Fruit fly (Drosophila melanogaster) whole organism, embryonic: ENCODE data around the gene CG5262.

ENCODE experiments used
- Blimp-1 ChIP-seq: fragments of 200-800 bp; sonication (Bioruptor generic); optimal IDR thresholded peaks from 3 replicates; lab custom pipeline; 2018; ENCODE audit warnings: missing biosample characterization, missing genetic modification characterization, mild to moderate bottlenecking, moderate library complexity, missing genetic modification reagents
- CG10209 ChIP-seq: fragments of 200-800 bp; sonication (Bioruptor generic); optimal IDR thresholded peaks from 3 replicates; lab custom pipeline; 2017; ENCODE audit warnings: missing biosample characterization, mild to moderate bottlenecking, missing genetic modification characterization, missing genetic modification reagents
- CG10267 ChIP-seq: fragments of 200-800 bp; sonication (Bioruptor generic); optimal IDR thresholded peaks from 2 replicates; lab custom pipeline; 2018; ENCODE audit warnings: missing biosample characterization, mild to moderate bottlenecking, missing genetic modification characterization, moderate library complexity
- CG12299 ChIP-seq: fragments of 200-800 bp; sonication (Bioruptor generic); optimal IDR thresholded peaks from 2 replicates; lab custom pipeline; 2018; ENCODE audit warnings: missing biosample characterization, mild to moderate bottlenecking, missing genetic modification characterization
- CG12659 ChIP-seq: fragments of 200-800 bp; sonication (Bioruptor generic); optimal IDR thresholded peaks from 3 replicates; lab custom pipeline; 2017; ENCODE audit warnings: mild to moderate bottlenecking, missing biosample characterization, missing genetic modification reagents, missing genetic modification characterization
- CG13894 ChIP-seq: fragments of 200-800 bp; sonication (Bioruptor generic); optimal IDR thresholded peaks from 3 replicates; lab custom pipeline; 2018; ENCODE audit warnings: missing biosample characterization, mild to moderate bottlenecking, missing genetic modification characterization, moderate library complexity
- CG14710 ChIP-seq: fragments of 200-800 bp; sonication (Bioruptor generic); optimal IDR thresholded peaks from 3 replicates; lab custom pipeline; 2019; ENCODE audit warnings: missing biosample characterization, mild to moderate bottlenecking, missing genetic modification characterization, moderate library complexity
- CG15514 ChIP-seq: fragments of 200-800 bp; sonication (Bioruptor generic); optimal IDR thresholded peaks from 3 replicates; lab custom pipeline; 2017; ENCODE audit warnings: missing biosample characterization, missing genetic modification characterization, mild to moderate bottlenecking, moderate library complexity, missing genetic modification reagents
- CG15696 ChIP-seq: fragments of 200-800 bp; sonication (Bioruptor generic); optimal IDR thresholded peaks from 2 replicates; lab custom pipeline; 2019; ENCODE audit warnings: missing biosample characterization, mild to moderate bottlenecking, missing genetic modification characterization, moderate library complexity
- CG1603 ChIP-seq: fragments of 200-800 bp; sonication (Bioruptor generic); optimal IDR thresholded peaks from 2 replicates; lab custom pipeline; 2019; ENCODE audit warnings: missing biosample characterization, mild to moderate bottlenecking, missing genetic modification characterization, moderate library complexity
- CG2875 ChIP-seq: fragments of 200-800 bp; sonication (Bioruptor generic); optimal IDR thresholded peaks from 2 replicates; lab custom pipeline; 2017; ENCODE audit warnings: missing biosample characterization, mild to moderate bottlenecking, missing genetic modification characterization, missing genetic modification reagents
- CG30403 ChIP-seq: fragments of 200-800 bp; sonication (Bioruptor generic); optimal IDR thresholded peaks from 3 replicates; lab custom pipeline; 2016; ENCODE audit warnings: missing biosample characterization, missing genetic modification characterization
- CG31365 ChIP-seq: fragments of 200-800 bp; sonication (Bioruptor generic); optimal IDR thresholded peaks from 2 replicates; lab custom pipeline; 2018; ENCODE audit warnings: missing biosample characterization, mild to moderate bottlenecking, missing genetic modification characterization
- CG34376 ChIP-seq: fragments of 200-800 bp; sonication (Bioruptor generic); optimal IDR thresholded peaks from 2 replicates; lab custom pipeline; 2018; ENCODE audit warnings: missing biosample characterization, mild to moderate bottlenecking, missing genetic modification characterization
- CG3726 ChIP-seq: fragments of 200-800 bp; sonication (Bioruptor generic); IDR thresholded peaks from 3 replicates; pipeline ENCODE4, ENCODE4 v1.3.6; 2022; ENCODE audit warnings: missing biosample characterization, missing genetic modification characterization
- CG4328 ChIP-seq: fragments of 200-800 bp; sonication (Bioruptor generic); optimal IDR thresholded peaks from 3 replicates; lab custom pipeline; 2017; ENCODE audit warnings: missing biosample characterization, missing genetic modification reagents, missing genetic modification characterization
- CG5180 ChIP-seq: fragments of 200-800 bp; sonication (Bioruptor generic); optimal IDR thresholded peaks from 3 replicates; lab custom pipeline; 2017; ENCODE audit warnings: missing biosample characterization, missing genetic modification characterization, mild to moderate bottlenecking, moderate library complexity, missing genetic modification reagents
- CG6854 ChIP-seq: fragments of 200-800 bp; sonication (Bioruptor generic); optimal IDR thresholded peaks from 3 replicates; lab custom pipeline; 2017; ENCODE audit warnings: missing biosample characterization, mild to moderate bottlenecking, missing genetic modification characterization
- CG7271 ChIP-seq: fragments of 200-800 bp; sonication (Bioruptor generic); optimal IDR thresholded peaks from 2 replicates; lab custom pipeline; 2018; ENCODE audit warnings: missing biosample characterization, mild to moderate bottlenecking, missing genetic modification characterization, moderate library complexity
- CG9215 ChIP-seq: fragments of 200-800 bp; sonication (Bioruptor generic); IDR thresholded peaks from 2 replicates; pipeline ENCODE4 v1.3.6; 2022; ENCODE audit warnings: missing biosample characterization, missing genetic modification characterization
- CG9609 ChIP-seq: fragments of 200-800 bp; sonication (Bioruptor generic); optimal IDR thresholded peaks from 3 replicates; lab custom pipeline; 2016; ENCODE audit warnings: missing biosample characterization, missing genetic modification characterization
- CG9797 ChIP-seq: fragments of 200-800 bp; sonication (Bioruptor generic); optimal IDR thresholded peaks from 3 replicates; lab custom pipeline; 2018; ENCODE audit warnings: missing biosample characterization, mild to moderate bottlenecking, missing genetic modification characterization
- CG9817 ChIP-seq: fragments of 200-800 bp; sonication (Bioruptor generic); optimal IDR thresholded peaks from 2 replicates; lab custom pipeline; 2018; ENCODE audit warnings: missing biosample characterization, mild to moderate bottlenecking, missing genetic modification characterization, moderate library complexity
- Dad ChIP-seq: fragments of 200-800 bp; sonication (Bioruptor generic); optimal IDR thresholded peaks from 3 replicates; lab custom pipeline; 2016; ENCODE audit warnings: missing biosample characterization, missing genetic modification characterization
- Doc3 ChIP-seq: fragments of 200-800 bp; sonication (Bioruptor generic); IDR thresholded peaks from 3 replicates; pipeline ENCODE4 v1.3.6; 2022; ENCODE audit warnings: missing biosample characterization, missing genetic modification characterization; ENCODE audit not compliant: partially characterized antibody
- E2f1 ChIP-seq: fragments of 200-800 bp; sonication (Bioruptor generic); IDR thresholded peaks from 2 replicates; pipeline ENCODE4 v1.3.6; 2022; ENCODE audit warnings: missing biosample characterization, missing genetic modification characterization
- Gsc ChIP-seq: fragments of 200-800 bp; sonication (Bioruptor generic); IDR thresholded peaks from 2 replicates; pipeline ENCODE4 v1.3.6; 2022; ENCODE audit warnings: missing biosample characterization, missing genetic modification characterization
- Myb ChIP-seq: fragments of 200-800 bp; sonication (Bioruptor generic); optimal IDR thresholded peaks from 2 replicates; lab custom pipeline; 2016; ENCODE audit warnings: missing biosample characterization, missing genetic modification characterization
- Nf-YC ChIP-seq: fragments of 200-800 bp; optimal IDR thresholded peaks from 3 replicates; lab custom pipeline; 2019; ENCODE audit warnings: missing biosample characterization, mild to moderate bottlenecking, missing genetic modification characterization, moderate library complexity
- abd-A ChIP-seq: fragments of 200-800 bp; sonication (Bioruptor generic); optimal IDR thresholded peaks from 3 replicates; lab custom pipeline; 2019; ENCODE audit warnings: missing biosample characterization, mild to moderate bottlenecking, missing genetic modification characterization, moderate library complexity
- aop ChIP-seq: fragments of 200-800 bp; sonication (Bioruptor generic); IDR thresholded peaks from 2 replicates; pipeline ENCODE4 v1.3.6; 2022; ENCODE audit warnings: missing biosample characterization, missing genetic modification characterization
- ase ChIP-seq: fragments of 200-800 bp; sonication (Bioruptor generic); IDR thresholded peaks from 3 replicates; pipeline ENCODE4 v1.3.6; 2022; ENCODE audit warnings: missing biosample characterization, missing genetic modification characterization
- br ChIP-seq: fragments of >200 bp; optimal IDR thresholded peaks from 2 replicates; lab custom pipeline; 2017
- dpn ChIP-seq, 2 experiments: fragments of 200-800 bp; sonication (Bioruptor generic); optimal IDR thresholded peaks; 3 replicates each; lab custom pipeline; 2016; ENCODE audit warnings: missing biosample characterization in 2 of 2, missing genetic modification characterization in 2 of 2
- dysf ChIP-seq: fragments of 200-800 bp; sonication (Bioruptor generic); IDR thresholded peaks from 3 replicates; pipeline ENCODE4 v1.3.6; 2022; ENCODE audit warnings: missing biosample characterization, missing genetic modification characterization
- fd96Cb ChIP-seq: fragments of 200-800 bp; sonication (Bioruptor generic); optimal IDR thresholded peaks from 2 replicates; lab custom pipeline; 2018; ENCODE audit warnings: missing biosample characterization, mild to moderate bottlenecking, missing genetic modification characterization, moderate library complexity
- hb ChIP-seq: fragments of 200-800 bp; sonication (Bioruptor generic); IDR thresholded peaks from 3 replicates; pipeline ENCODE4 v1.3.6; 2022; ENCODE audit warnings: missing biosample characterization, missing genetic modification characterization; ENCODE audit not compliant: partially characterized antibody
- hbn ChIP-seq: fragments of 200-800 bp; sonication (Bioruptor generic); IDR thresholded peaks from 2 replicates; pipeline ENCODE4 v1.3.6; 2022; ENCODE audit warnings: missing biosample characterization, missing genetic modification characterization; ENCODE audit not compliant: partially characterized antibody
- inv ChIP-seq: fragments of 200-800 bp; sonication (Bioruptor generic); IDR thresholded peaks from 2 replicates; pipeline ENCODE4 v1.3.6; 2022; ENCODE audit warnings: missing biosample characterization, missing genetic modification characterization; ENCODE audit not compliant: partially characterized antibody
- jigr1 ChIP-seq: fragments of 200-800 bp; sonication (Bioruptor generic); IDR thresholded peaks from 3 replicates; pipeline ENCODE4 v1.3.6; 2022; ENCODE audit warnings: missing biosample characterization, missing genetic modification characterization
- jing ChIP-seq: fragments of 200-800 bp; sonication (Bioruptor generic); optimal IDR thresholded peaks from 2 replicates; lab custom pipeline; 2018; ENCODE audit warnings: missing biosample characterization, mild to moderate bottlenecking, missing genetic modification characterization
- mld ChIP-seq: fragments of 200-800 bp; sonication (Bioruptor generic); IDR thresholded peaks from 3 replicates; pipeline ENCODE4 v1.3.6; 2022; ENCODE audit warnings: missing biosample characterization, missing genetic modification characterization; ENCODE audit not compliant: partially characterized antibody
- nmo ChIP-seq: fragments of 200-800 bp; sonication (Bioruptor generic); optimal IDR thresholded peaks from 2 replicates; lab custom pipeline; 2018; ENCODE audit warnings: missing biosample characterization, mild to moderate bottlenecking, missing genetic modification characterization, moderate library complexity
- prd ChIP-seq, 3 experiments: fragments of >200 bp in 2 of 3; fragments of 200-800 bp in 1 of 3; sonication (Bioruptor generic) in 1 of 3; optimal IDR thresholded peaks in 2 of 3; IDR thresholded peaks in 1 of 3; 2 replicates in 2 of 3; 3 replicates in 1 of 3; pipeline versions ENCODE4 v1.3.6 to Lab custom; 2017 to 2022; ENCODE audit warnings: missing biosample characterization in 1 of 3, missing genetic modification characterization in 1 of 3
- pros ChIP-seq: fragments of 200-800 bp; sonication (Bioruptor generic); optimal IDR thresholded peaks from 3 replicates; lab custom pipeline; 2019; ENCODE audit warnings: missing biosample characterization, mild to moderate bottlenecking, missing genetic modification characterization, moderate library complexity
- psq ChIP-seq: fragments of 200-800 bp; sonication (Bioruptor generic); optimal IDR thresholded peaks from 2 replicates; lab custom pipeline; 2017; ENCODE audit warnings: missing biosample characterization, missing genetic modification characterization
- pum ChIP-seq: fragments of 200-800 bp; sonication (Bioruptor generic); optimal IDR thresholded peaks from 2 replicates; lab custom pipeline; 2016; ENCODE audit warnings: missing biosample characterization, missing genetic modification characterization
- schlank ChIP-seq: fragments of 200-800 bp; sonication (Bioruptor generic); optimal IDR thresholded peaks from 2 replicates; lab custom pipeline; 2018; ENCODE audit warnings: missing biosample characterization, mild to moderate bottlenecking, missing genetic modification characterization
- sens-2 ChIP-seq: fragments of 200-800 bp; sonication (Bioruptor generic); IDR thresholded peaks from 2 replicates; pipeline ENCODE4 v1.3.6; 2022; ENCODE audit warnings: missing biosample characterization, missing genetic modification characterization
- vnd ChIP-seq: fragments of 200-800 bp; sonication (Bioruptor generic); IDR thresholded peaks from 3 replicates; pipeline ENCODE4 v1.3.6; 2022; ENCODE audit warnings: missing biosample characterization, missing genetic modification characterization; ENCODE audit not compliant: partially characterized antibody

The CG5262 gene

DNA sequence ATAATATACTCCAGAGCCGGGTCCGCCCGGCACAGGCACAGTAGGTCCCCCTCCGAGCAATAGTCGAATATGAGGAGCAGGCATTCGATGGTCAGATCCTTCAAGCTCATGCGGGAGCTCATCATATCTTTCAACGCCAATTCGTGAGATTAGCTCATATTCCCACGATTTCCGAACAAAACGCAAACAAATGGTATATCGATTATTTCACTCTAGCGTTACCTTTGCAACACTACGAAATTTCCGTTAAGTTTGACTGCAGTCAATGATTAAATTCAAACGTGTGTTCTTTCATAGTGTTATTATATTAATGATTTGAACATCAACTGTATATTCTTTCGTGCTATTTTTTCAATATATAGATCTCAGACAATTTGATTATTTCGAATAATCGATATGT lies 36.9 kb downstream of the CG5262 start, which contains the start of gene CG33969 (continued):
- TF ChIP-seq E2f1 (GFP tag; lab: Robert Waterston, UW), result no peak
- no peak for TF ChIP-seq vnd (GFP tag; lab: Robert Waterston, UW)
- no peak for TF ChIP-seq jing (GFP tag; lab: Kevin White, UChicago)
- TF ChIP-seq Gsc (GFP tag; lab: Robert Waterston, UW), result no peak
- no peak for TF ChIP-seq inv
- TF ChIP-seq fd96Cb, result no peak
- no peak for TF ChIP-seq dpn (GFP tag; optimal IDR thresholded peaks at IDR 0.05; lab: Kevin White, UChicago)
- no peak for TF ChIP-seq CG13894 (tag; lab: Kevin White, UChicago)
- no peak for TF ChIP-seq jigr1 (GFP tag; lab: Robert Waterston, UW)
- TF ChIP-seq Nf-YC (tag; lab: Kevin White, UChicago), result no peak
- TF ChIP-seq CG15514 (GFP tag; lab: Kevin White, UChicago), result peak; percentile 42
- TF ChIP-seq CG12299, result no peak
- TF ChIP-seq nmo, result no peak
- TF ChIP-seq CG10209, result no peak
- no peak for TF ChIP-seq CG4328 (GFP tag; lab: Kevin White, UChicago)
- TF ChIP-seq pros (GFP tag; lab: Kevin White, UChicago), result no peak
- TF ChIP-seq CG9609, result no peak
- TF ChIP-seq hbn (GFP tag; lab: Robert Waterston, UW), result peak; percentile 32; the same call in 1 of the 2 replicates
- TF ChIP-seq CG1603 (tag; lab: Kevin White, UChicago), result peak; percentile 66
- no peak for TF ChIP-seq CG3726 (GFP tag; lab: Robert Waterston, UW)
- no peak for TF ChIP-seq br (lab: Kevin White, UChicago)
- TF ChIP-seq CG2875 (GFP tag; lab: Kevin White, UChicago), result no peak
- no peak for TF ChIP-seq sens-2
- TF ChIP-seq CG12659 (GFP tag; lab: Kevin White, UChicago), result peak; percentile 22
- no peak for TF ChIP-seq ase (GFP tag; lab: Robert Waterston, UW)
- no peak for TF ChIP-seq psq (GFP tag; lab: Kevin White, UChicago)
- no peak for TF ChIP-seq mld (GFP tag; lab: Robert Waterston, UW)
- no peak for TF ChIP-seq hb
- TF ChIP-seq CG9797 (GFP tag; lab: Kevin White, UChicago), result no peak
- no peak for TF ChIP-seq Blimp-1 (GFP tag; lab: Kevin White, UChicago)
- no peak for TF ChIP-seq CG34376 (GFP tag; lab: Kevin White, UChicago)
- TF ChIP-seq CG9215 (GFP tag; lab: Robert Waterston, UW), result no peak
- no peak for TF ChIP-seq aop (GFP tag; lab: Robert Waterston, UW)
- TF ChIP-seq CG9817 (tag; lab: Kevin White, UChicago), result no peak
- no peak for TF ChIP-seq Dad (GFP tag; lab: Kevin White, UChicago)
- TF ChIP-seq abd-A, result no peak
- TF ChIP-seq CG7271 (tag; lab: Kevin White, UChicago), result no peak
- peak; percentile 94 for TF ChIP-seq CG10267 (tag; lab: Kevin White, UChicago)
- TF ChIP-seq CG14710 (tag; lab: Kevin White, UChicago), result peak; percentile 21
- peak; percentile 96 for TF ChIP-seq Myb
- no peak for TF ChIP-seq CG30403 (GFP tag; lab: Kevin White, UChicago)
- TF ChIP-seq Doc3 (GFP tag; lab: Robert Waterston, UW), result no peak
- TF ChIP-seq CG6854 (GFP tag; lab: Kevin White, UChicago), result no peak
- TF ChIP-seq dysf (GFP tag; lab: Robert Waterston, UW), result no peak
- no peak for TF ChIP-seq prd (optimal IDR thresholded peaks at IDR 0.05; lab: Kevin White, UChicago)
- no peak for TF ChIP-seq prd (GFP tag; IDR thresholded peaks at IDR 0.05; lab: Robert Waterston, UW)
- no peak for TF ChIP-seq CG31365 (tag; lab: Kevin White, UChicago)
- no peak for TF ChIP-seq schlank (tag; lab: Kevin White, UChicago)
- TF ChIP-seq CG5180 (GFP tag; lab: Kevin White, UChicago), result no peak
- no peak for TF ChIP-seq CG15696 (tag; lab: Kevin White, UChicago)
- TF ChIP-seq pum (GFP tag; lab: Kevin White, UChicago), result no peak
